Worm (Caenorhabditis elegans) whole organism, L1 larva: ENCODE measurements around the gene rbc-1.

ENCODE experiments used
- F16B12.6 ChIP-seq: fragments of 150-350 bp; optimal IDR thresholded peaks from 2 replicates; lab custom pipeline; 2014; ENCODE audit warnings: missing biosample characterization, missing genetic modification characterization
- Y116A8C.19 ChIP-seq: sonication (generic microtip); optimal IDR thresholded peaks from 2 replicates; lab custom pipeline; 2016; ENCODE audit warnings: missing compliant biosample characterization, missing genetic modification characterization, borderline replicate concordance
- aha-1 ChIP-seq: fragments of 150-350 bp; optimal IDR thresholded peaks from 2 replicates; lab custom pipeline; 2014; ENCODE audit warnings: missing biosample characterization, missing genetic modification characterization
- alr-1 ChIP-seq: fragments of 200-800 bp; sonication (Bioruptor generic); optimal IDR thresholded peaks from 2 replicates; lab custom pipeline; 2018; ENCODE audit warnings: borderline replicate concordance, mild to moderate bottlenecking, missing genetic modification characterization, missing compliant biosample characterization
- ama-1 ChIP-seq: fragments of 150-350 bp; optimal IDR thresholded peaks from 2 replicates; lab custom pipeline; 2014
- blmp-1 ChIP-seq: fragments of 150-350 bp; optimal IDR thresholded peaks from 2 replicates; lab custom pipeline; 2014; ENCODE audit warnings: missing biosample characterization, missing genetic modification characterization
- ceh-8 ChIP-seq: fragments of 200-800 bp; sonication (Bioruptor generic); optimal IDR thresholded peaks from 2 replicates; lab custom pipeline; 2018; ENCODE audit warnings: mild to moderate bottlenecking, missing genetic modification characterization, moderate library complexity, missing compliant biosample characterization
- dpl-1 ChIP-seq, 3 experiments: fragments of 150-350 bp in 2 of 3; sonication (generic microtip) in 1 of 3; optimal IDR thresholded peaks; 2 replicates each; lab custom pipeline; 2014 to 2017; ENCODE audit warnings: missing biosample characterization in 3 of 3, missing genetic modification characterization in 3 of 3, missing genetic modification reagents in 3 of 3
- dsc-1 ChIP-seq: sonication (generic microtip); optimal IDR thresholded peaks from 2 replicates; lab custom pipeline; 2016; ENCODE audit warnings: mild to moderate bottlenecking, missing genetic modification characterization, missing compliant biosample characterization
- efl-3 ChIP-seq: fragments of 200-800 bp; sonication (Bioruptor generic); optimal IDR thresholded peaks from 2 replicates; lab custom pipeline; 2018; ENCODE audit warnings: mild to moderate bottlenecking, missing genetic modification characterization, missing compliant biosample characterization
- egl-13 ChIP-seq: sonication (generic microtip); optimal IDR thresholded peaks from 2 replicates; lab custom pipeline; 2016; ENCODE audit warnings: missing genotype, missing genetic modification reagents, missing genetic modification characterization, missing compliant biosample characterization
- egl-27 ChIP-seq, 2 experiments: fragments of 150-350 bp in 1 of 2; sonication (generic microtip); optimal IDR thresholded peaks; 3 replicates each; lab custom pipeline; 2017 to 2018; ENCODE audit warnings: missing biosample characterization in 2 of 2, missing genetic modification characterization in 2 of 2, missing genetic modification reagents in 2 of 2
- elt-3 ChIP-seq, 6 experiments: fragments of 150-350 bp in 1 of 6; sonication (generic microtip); optimal IDR thresholded peaks; 2 replicates each; lab custom pipeline; 2017 to 2018; ENCODE audit warnings: missing biosample characterization in 6 of 6, missing genetic modification characterization in 6 of 6, inconsistent platforms in 1 of 6
- fkh-10 ChIP-seq: sonication (generic microtip); optimal IDR thresholded peaks from 2 replicates; lab custom pipeline; 2017; ENCODE audit warnings: missing biosample characterization, missing genetic modification reagents, missing genetic modification characterization
- fkh-8 ChIP-seq: sonication (generic microtip); optimal IDR thresholded peaks from 2 replicates; lab custom pipeline; 2016; ENCODE audit warnings: mild to moderate bottlenecking, missing genetic modification characterization, missing compliant biosample characterization
- fos-1 ChIP-seq: fragments of 150-350 bp; optimal IDR thresholded peaks from 2 replicates; lab custom pipeline; 2014; ENCODE audit warnings: missing biosample characterization, missing genetic modification characterization
- grh-1 ChIP-seq: fragments of 200-800 bp; sonication (Bioruptor generic); IDR thresholded peaks from 2 replicates; pipeline ENCODE4 v1.3.6; 2022; ENCODE audit warnings: missing genetic modification reagents, missing genetic modification characterization, missing compliant biosample characterization
- hlh-4 ChIP-seq: sonication (generic microtip); optimal IDR thresholded peaks from 2 replicates; lab custom pipeline; 2016; ENCODE audit warnings: mild to moderate bottlenecking, missing genetic modification characterization, missing compliant biosample characterization
- hpl-2 ChIP-seq: fragments of 150-350 bp; optimal IDR thresholded peaks from 2 replicates; lab custom pipeline; 2014; ENCODE audit warnings: missing biosample characterization, missing genetic modification reagents, missing genetic modification characterization
- irx-1 ChIP-seq: sonication (generic microtip); optimal IDR thresholded peaks from 2 replicates; lab custom pipeline; 2016; ENCODE audit warnings: missing genetic modification characterization, missing compliant biosample characterization
- lin-13 ChIP-seq: fragments of 150-350 bp; optimal IDR thresholded peaks from 2 replicates; lab custom pipeline; 2014; ENCODE audit warnings: missing biosample characterization, missing genetic modification reagents, missing genetic modification characterization
- lir-3 ChIP-seq: sonication (generic microtip); optimal IDR thresholded peaks from 2 replicates; lab custom pipeline; 2016; ENCODE audit warnings: mild to moderate bottlenecking, missing genetic modification characterization, moderate library complexity, missing compliant biosample characterization; ENCODE audit not compliant: poor library complexity
- lsy-2 ChIP-seq, 2 experiments: fragments of 150-350 bp; optimal IDR thresholded peaks; 2 replicates each; lab custom pipeline; 2014; ENCODE audit warnings: missing biosample characterization in 2 of 2, missing genetic modification characterization in 2 of 2
- mdl-1 ChIP-seq, 2 experiments: fragments of 150-350 bp; optimal IDR thresholded peaks; 2 replicates each; lab custom pipeline; 2014 to 2017; ENCODE audit warnings: missing biosample characterization in 2 of 2, missing genetic modification characterization in 2 of 2, inconsistent platforms in 1 of 2
- mef-2 ChIP-seq: fragments of 150-350 bp; optimal IDR thresholded peaks from 2 replicates; lab custom pipeline; 2014; ENCODE audit warnings: missing biosample characterization, missing genetic modification characterization
- mep-1 ChIP-seq: fragments of 150-350 bp; optimal IDR thresholded peaks from 2 replicates; lab custom pipeline; 2014; ENCODE audit warnings: missing biosample characterization, missing genetic modification characterization
- nhr-11 ChIP-seq: fragments of 150-350 bp; optimal IDR thresholded peaks from 2 replicates; lab custom pipeline; 2014; ENCODE audit warnings: missing biosample characterization, missing genetic modification characterization
- nhr-19 ChIP-seq: fragments of 200-800 bp; sonication (Bioruptor generic); conservative IDR thresholded peaks from 2 replicates; pipeline ENCODE4 v1.3.6; 2022; ENCODE audit warnings: missing genetic modification characterization, missing compliant biosample characterization
- nhr-20 ChIP-seq: sonication (generic microtip); optimal IDR thresholded peaks from 2 replicates; lab custom pipeline; 2016; ENCODE audit warnings: mild to moderate bottlenecking, missing genetic modification characterization, missing compliant biosample characterization
- nhr-47 ChIP-seq: sonication (generic microtip); optimal IDR thresholded peaks from 2 replicates; lab custom pipeline; 2016; ENCODE audit warnings: mild to moderate bottlenecking, missing genetic modification characterization, moderate library complexity, missing compliant biosample characterization
- nhr-71 ChIP-seq: sonication (generic microtip); optimal IDR thresholded peaks from 2 replicates; lab custom pipeline; 2016; ENCODE audit warnings: mild to moderate bottlenecking, missing genetic modification characterization, moderate library complexity, missing compliant biosample characterization
- nhr-77 ChIP-seq: fragments of 150-350 bp; optimal IDR thresholded peaks from 2 replicates; lab custom pipeline; 2014; ENCODE audit warnings: missing biosample characterization, missing genetic modification characterization
- nhr-84 ChIP-seq: sonication (generic microtip); optimal IDR thresholded peaks from 2 replicates; lab custom pipeline; 2017; ENCODE audit warnings: missing biosample characterization, missing genetic modification characterization
- nhr-90 ChIP-seq: sonication (generic microtip); optimal IDR thresholded peaks from 2 replicates; lab custom pipeline; 2016; ENCODE audit warnings: mild to moderate bottlenecking, missing genetic modification characterization, missing compliant biosample characterization; ENCODE audit not compliant: poor library complexity
- pax-3 ChIP-seq: fragments of 200-800 bp; sonication (Bioruptor generic); optimal IDR thresholded peaks from 2 replicates; lab custom pipeline; 2018; ENCODE audit warnings: mild to moderate bottlenecking, missing genetic modification characterization, moderate library complexity, missing compliant biosample characterization
- rnt-1 ChIP-seq: sonication (generic microtip); optimal IDR thresholded peaks from 2 replicates; lab custom pipeline; 2016; ENCODE audit warnings: mild to moderate bottlenecking, missing genetic modification characterization, moderate library complexity, missing compliant biosample characterization
- skn-1 ChIP-seq: fragments of 150-350 bp; optimal IDR thresholded peaks from 2 replicates; lab custom pipeline; 2014; ENCODE audit warnings: missing biosample characterization, missing genetic modification characterization
- snpc-4 ChIP-seq: fragments of 150-350 bp; optimal IDR thresholded peaks from 2 replicates; lab custom pipeline; 2014; ENCODE audit warnings: missing biosample characterization, missing genetic modification characterization
- snu-23 ChIP-seq: sonication (generic microtip); optimal IDR thresholded peaks from 2 replicates; lab custom pipeline; 2016; ENCODE audit warnings: missing genetic modification characterization, missing compliant biosample characterization
- sox-4 ChIP-seq: sonication (generic microtip); optimal IDR thresholded peaks from 2 replicates; lab custom pipeline; 2016; ENCODE audit warnings: missing genetic modification characterization, missing compliant biosample characterization
- swsn-7 ChIP-seq: sonication (generic microtip); optimal IDR thresholded peaks from 2 replicates; lab custom pipeline; 2016; ENCODE audit warnings: missing genetic modification characterization, missing compliant biosample characterization
- unc-130 ChIP-seq: fragments of 150-350 bp; optimal IDR thresholded peaks from 2 replicates; lab custom pipeline; 2017; ENCODE audit warnings: missing biosample characterization, missing genetic modification characterization, inconsistent platforms
- unc-30 ChIP-seq: sonication (generic microtip); optimal IDR thresholded peaks from 2 replicates; lab custom pipeline; 2017; ENCODE audit warnings: missing biosample characterization, missing genetic modification characterization
- unc-86 ChIP-seq: sonication (generic microtip); optimal IDR thresholded peaks from 2 replicates; lab custom pipeline; 2016; ENCODE audit warnings: missing genetic modification characterization, missing compliant biosample characterization
- xbp-1 ChIP-seq: sonication (generic microtip); optimal IDR thresholded peaks from 2 replicates; lab custom pipeline; 2016; ENCODE audit warnings: missing genetic modification characterization, missing compliant biosample characterization
- zip-4 ChIP-seq: fragments of 200-800 bp; sonication (Bioruptor generic); optimal IDR thresholded peaks from 2 replicates; lab custom pipeline; 2018; ENCODE audit warnings: mild to moderate bottlenecking, missing genetic modification characterization, moderate library complexity, missing compliant biosample characterization
- ztf-4 ChIP-seq: fragments of 150-350 bp; optimal IDR thresholded peaks from 2 replicates; lab custom pipeline; 2014; ENCODE audit warnings: missing biosample characterization, missing genetic modification characterization

The rbc-1 gene

DNA sequence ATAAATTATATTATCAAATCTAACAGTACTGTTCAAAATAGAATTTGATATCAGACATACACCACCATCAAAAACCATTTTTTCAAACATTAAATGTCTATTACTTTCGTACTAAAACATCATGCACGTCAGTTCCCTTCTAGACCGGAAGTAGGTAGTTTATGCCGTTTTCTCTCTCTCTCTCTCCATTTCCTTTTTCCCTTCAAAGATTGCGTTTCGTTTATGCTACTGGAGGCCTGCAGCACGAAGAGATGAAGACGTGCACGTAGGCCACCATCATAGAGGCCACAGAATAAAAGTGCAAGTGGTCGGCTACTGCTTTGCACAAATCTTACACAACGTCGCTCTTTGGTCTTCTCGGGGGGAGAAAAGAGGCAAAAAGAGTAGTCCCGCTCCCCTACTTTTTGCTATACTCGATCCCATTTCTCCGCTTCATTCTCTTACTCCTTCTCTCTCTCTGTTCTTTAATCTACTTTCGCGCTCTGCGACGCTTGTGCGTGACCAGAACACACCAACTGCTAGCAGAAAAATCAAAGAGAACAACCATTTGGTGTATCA is 49.7 kb upstream of the rbc-1 start (continued):
- TF ChIP-seq mdl-1 (tag; optimal IDR thresholded peaks at IDR 0.05; lab: Kevin White, UChicago) (peak in 1 of 2 experiments; percentile 44), egl-13 (tag; lab: Kevin White, UChicago) (peak; percentile 86), snpc-4 (tag; lab: Kevin White, UChicago) (no peak), F16B12.6 (tag; lab: Kevin White, UChicago) (no peak), aha-1 (tag; lab: Kevin White, UChicago) (no peak), elt-3 (tag; optimal IDR thresholded peaks at IDR 0.05; lab: Kevin White, UChicago) (peak in 4 of 6 experiments; percentile 1 to 51 (median 41)), fos-1 (tag; lab: Kevin White, UChicago) (peak; percentile 45), unc-130 (tag; lab: Kevin White, UChicago) (peak; percentile 51), irx-1 (peak; percentile 7), Y116A8C.19 (no peak), rnt-1 (tag; lab: Kevin White, UChicago) (peak; percentile 84), fkh-10 (GFP tag; lab: Kevin White, UChicago) (peak; percentile 93), egl-27 (tag; optimal IDR thresholded peaks at IDR 0.05; lab: Kevin White, UChicago) (peak in 1 of 2 experiments; percentile 8), nhr-90 (tag; lab: Kevin White, UChicago) (peak; percentile 22), nhr-20 (tag; lab: Kevin White, UChicago) (peak; percentile 80), skn-1 (tag; lab: Kevin White, UChicago) (no peak), mep-1 (peak; percentile 44)

DNA sequence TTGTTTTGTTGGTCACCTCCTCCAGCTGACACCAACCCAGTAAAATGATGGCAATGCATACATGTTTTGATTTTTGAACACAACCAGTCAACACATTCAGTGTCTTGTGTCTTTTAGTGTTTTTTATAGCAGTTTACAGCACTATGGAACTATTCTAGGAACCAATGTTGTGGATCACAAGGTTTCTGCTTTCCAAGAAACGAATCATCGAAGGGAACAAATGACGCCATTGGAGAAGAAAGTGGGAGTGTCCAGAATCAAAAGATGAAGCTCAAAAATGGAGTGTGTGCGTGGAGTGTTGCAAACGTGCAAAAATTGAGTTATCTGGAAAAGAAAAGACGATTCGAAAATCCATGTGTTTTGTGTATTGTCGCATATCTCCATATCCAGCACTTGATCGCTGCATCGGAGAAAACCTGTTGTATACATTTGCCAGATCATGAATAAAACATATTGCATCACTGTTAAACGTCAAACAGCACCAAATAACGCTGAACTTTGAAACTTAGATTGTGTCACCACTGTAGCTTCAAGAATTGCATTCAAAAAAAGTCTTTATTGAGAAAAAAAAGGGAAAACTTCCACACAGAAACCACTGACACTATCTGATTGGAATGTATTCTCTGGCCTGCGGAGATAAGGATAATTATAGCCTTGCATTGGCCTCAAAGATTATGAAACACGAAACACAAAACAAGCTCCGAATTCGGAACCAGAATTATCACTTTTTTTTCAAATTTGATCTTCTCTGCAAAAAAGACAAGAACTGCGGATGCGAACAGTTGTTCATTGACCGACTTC is 48.7 kb upstream of the rbc-1 start:
- TF ChIP-seq hpl-2 (GFP tag; lab: Kevin White, UChicago) (no peak), hlh-4 (tag; lab: Kevin White, UChicago) (peak; percentile 56), ama-1 (lab: Kevin White, UChicago) (no peak), fos-1 (tag; lab: Kevin White, UChicago) (peak; percentile 8), ceh-8 (GFP tag; lab: Kevin White, UChicago) (peak; percentile 61), nhr-84 (no peak), nhr-20 (tag; lab: Kevin White, UChicago) (peak; percentile 70), snu-23 (GFP tag; lab: Kevin White, UChicago) (peak; percentile 34), lir-3 (tag; lab: Kevin White, UChicago) (peak; percentile 35), nhr-71 (peak; percentile 98), dsc-1 (tag; lab: Kevin White, UChicago) (peak; percentile 86), grh-1 (GFP tag; lab: Robert Waterston, UW) (no peak), nhr-19 (peak; percentile 68), sox-4 (tag; lab: Kevin White, UChicago) (peak; percentile 96), nhr-77 (tag; lab: Kevin White, UChicago) (peak; percentile 34), xbp-1 (peak; percentile 60), nhr-47 (tag; lab: Kevin White, UChicago) (peak; percentile 96), unc-86 (tag; lab: Kevin White, UChicago) (peak; percentile 81), egl-27 (tag; optimal IDR thresholded peaks at IDR 0.05; lab: Kevin White, UChicago) (no peak), dpl-1 (GFP tag; optimal IDR thresholded peaks at IDR 0.05; lab: Kevin White, UChicago) (peak in 1 of 3 experiments; percentile 4), fkh-10 (GFP tag; lab: Kevin White, UChicago) (peak; percentile 75), mep-1 (peak; percentile 46), swsn-7 (tag; lab: Kevin White, UChicago) (peak; percentile 82), blmp-1 (tag; lab: Kevin White, UChicago) (peak; percentile 73), ztf-4 (tag; lab: Kevin White, UChicago) (peak; percentile 86), irx-1 (peak; percentile 39), lsy-2 (tag; optimal IDR thresholded peaks at IDR 0.05; lab: Kevin White, UChicago) (peak in 1 of 2 experiments; percentile 72), alr-1 (tag; lab: Kevin White, UChicago) (no peak), pax-3 (tag; lab: Kevin White, UChicago) (peak; percentile 87), skn-1 (tag; lab: Kevin White, UChicago) (no peak), zip-4 (GFP tag; lab: Kevin White, UChicago) (peak; percentile 25), lin-13 (GFP tag; lab: Kevin White, UChicago) (peak; percentile 67), efl-3 (no peak), fkh-8 (tag; lab: Kevin White, UChicago) (peak; percentile 99), unc-30 (tag; lab: Kevin White, UChicago) (no peak), nhr-11 (peak; percentile 81), egl-13 (tag; lab: Kevin White, UChicago) (peak; percentile 97), mef-2 (tag; lab: Kevin White, UChicago) (peak; percentile 88), rnt-1 (tag; lab: Kevin White, UChicago) (peak; percentile 23)
